Worm (Caenorhabditis elegans) whole organism, mixed stage, embryonic: Measurements from ENCODE around the gene hsp-75.

ENCODE experiments used
- ceh-39 ChIP-seq: fragments of 150-350 bp; optimal IDR thresholded peaks from 2 replicates; lab custom pipeline; 2014; ENCODE audit warnings: missing biosample characterization, missing genetic modification characterization
- lin-13 ChIP-seq: fragments of 150-350 bp; optimal IDR thresholded peaks from 2 replicates; lab custom pipeline; 2014; ENCODE audit warnings: missing biosample characterization, missing genetic modification characterization
- nhr-12 ChIP-seq: fragments of 150-350 bp; optimal IDR thresholded peaks from 2 replicates; lab custom pipeline; 2014; ENCODE audit warnings: missing biosample characterization, missing genetic modification characterization
- nhr-28 ChIP-seq: fragments of 150-350 bp; optimal IDR thresholded peaks from 2 replicates; lab custom pipeline; 2014; ENCODE audit warnings: missing biosample characterization, missing genetic modification characterization
- nhr-76 ChIP-seq: sonication (generic microtip); optimal IDR thresholded peaks from 2 replicates; lab custom pipeline; 2017; ENCODE audit warnings: missing biosample characterization, missing genetic modification characterization
- snpc-4 ChIP-seq: fragments of 150-350 bp; optimal IDR thresholded peaks from 2 replicates; lab custom pipeline; 2014; ENCODE audit warnings: missing biosample characterization, missing genetic modification characterization
- unc-39 ChIP-seq: fragments of 150-350 bp; optimal IDR thresholded peaks from 2 replicates; lab custom pipeline; 2014; ENCODE audit warnings: missing biosample characterization, missing genetic modification characterization
- unc-62 ChIP-seq: fragments of 150-350 bp; optimal IDR thresholded peaks from 2 replicates; lab custom pipeline; 2014; ENCODE audit warnings: missing biosample characterization, missing genetic modification reagents, missing genetic modification characterization
- ztf-11 ChIP-seq: fragments of 150-350 bp; optimal IDR thresholded peaks from 2 replicates; lab custom pipeline; 2014; ENCODE audit warnings: missing biosample characterization, missing genetic modification characterization

- TF ChIP-seq unc-39 (tag; lab: Kevin White, UChicago), result no peak
- no peak for TF ChIP-seq snpc-4 (tag; lab: Kevin White, UChicago)
- no peak for TF ChIP-seq unc-62 (GFP tag; lab: Kevin White, UChicago)
- TF ChIP-seq ztf-11, result no peak
- TF ChIP-seq nhr-28 (tag; lab: Kevin White, UChicago), result no peak
- no peak for TF ChIP-seq lin-13 (tag; lab: Kevin White, UChicago)
- TF ChIP-seq ceh-39 (tag; lab: Kevin White, UChicago), result no peak
- no peak for TF ChIP-seq nhr-12 (tag; lab: Kevin White, UChicago)
- no peak for TF ChIP-seq nhr-76 (tag; lab: Kevin White, UChicago)
Measured at ce11 chrIII:7226607-7227006, at the start of gene hsp-75.
